Fruit fly (Drosophila melanogaster): Measurements from ENCODE around the gene Rap1.

Rap1 gene

DNA sequence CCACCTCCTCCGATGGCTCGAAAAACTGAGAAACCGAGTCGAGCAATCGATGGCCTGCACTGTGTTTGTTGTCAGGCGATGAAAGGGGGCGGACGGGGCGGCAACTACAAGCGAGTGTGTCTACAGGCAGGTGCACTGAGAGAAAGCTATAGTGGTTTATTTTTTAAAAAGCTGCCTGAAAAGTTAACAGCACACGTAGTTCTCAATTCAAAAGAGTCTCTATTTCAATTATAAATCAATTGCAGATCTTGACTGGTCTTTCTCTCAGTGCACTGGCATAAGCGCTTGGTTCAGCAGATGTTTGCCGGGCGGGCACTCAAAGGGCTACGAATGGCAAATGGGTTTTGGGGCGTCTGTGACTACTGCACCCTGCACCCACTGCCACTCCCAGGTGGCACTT, 18.7 kb upstream of the Rap1 start (continued):
- peak; percentile 25 for TF ChIP-seq dmrt99B (tag; optimal IDR thresholded peaks at IDR 0.05)
- peak; percentile 24 for TF ChIP-seq BtbVII (GFP tag; optimal IDR thresholded peaks at IDR 0.05)
- TF ChIP-seq CG31224 (GFP tag; IDR thresholded peaks at IDR 0.05), result peak; percentile 55; the same call in 1 of the 2 replicates
- no peak for TF ChIP-seq CG7987 (GFP tag; optimal IDR thresholded peaks at IDR 0.05)
- peak; percentile 44 for TF ChIP-seq CG15514 (GFP tag; optimal IDR thresholded peaks at IDR 0.05)
- TF ChIP-seq E2f1 (GFP tag; IDR thresholded peaks at IDR 0.05), result 0 out of 2 replicates have a peak, but pooled peaks have one; percentile 21
- TF ChIP-seq CG4820 (GFP tag; optimal IDR thresholded peaks at IDR 0.05), result peak; percentile 25
- peak; percentile 72 for TF ChIP-seq ranshi (GFP tag; IDR thresholded peaks at IDR 0.05)
- TF ChIP-seq E2f2 (GFP tag; IDR thresholded peaks at IDR 0.05), result peak; percentile 14; the same call in 1 of the 2 replicates
- TF ChIP-seq CG12769 (tag; optimal IDR thresholded peaks at IDR 0.05), result no peak
- no peak for TF ChIP-seq hbn (GFP tag; IDR thresholded peaks at IDR 0.05; ENCODE audit: partially characterized antibody)
- no peak for TF ChIP-seq Lim3 (GFP tag; IDR thresholded peaks at IDR 0.05)
- no peak for TF ChIP-seq CG13424 (tag; optimal IDR thresholded peaks at IDR 0.05)
- no peak for TF ChIP-seq CG9876 (GFP tag; optimal IDR thresholded peaks at IDR 0.05)
- TF ChIP-seq esg (GFP tag; conservative IDR thresholded peaks at IDR 0.05), result peak; percentile 27; the same call in 1 of the 2 replicates
- TF ChIP-seq CG11723 (GFP tag; optimal IDR thresholded peaks at IDR 0.05), result no peak
- peak; percentile 18 for TF ChIP-seq Dad (GFP tag; optimal IDR thresholded peaks at IDR 0.05)
- TF ChIP-seq chn (GFP tag; optimal IDR thresholded peaks at IDR 0.05), result no peak
- no peak for TF ChIP-seq D19B (GFP tag; optimal IDR thresholded peaks at IDR 0.05)
- peak; percentile 13 for TF ChIP-seq CG1603 (tag; optimal IDR thresholded peaks at IDR 0.05)
- TF ChIP-seq CG14441 (GFP tag; IDR thresholded peaks at IDR 0.05), result peak; percentile 73
- peak; percentile 62; the same call in 1 of the 2 replicates for TF ChIP-seq HLH3B (GFP tag; IDR thresholded peaks at IDR 0.05)
- no peak for TF ChIP-seq schlank (tag; optimal IDR thresholded peaks at IDR 0.05)
- peak; percentile 44; the same call in 1 of the 2 replicates for TF ChIP-seq klu (GFP tag; IDR thresholded peaks at IDR 0.05)
- peak; percentile 30; the same call in 1 of the 2 replicates for TF ChIP-seq Awh (GFP tag; IDR thresholded peaks at IDR 0.05)
- TF ChIP-seq dimm (GFP tag; IDR thresholded peaks at IDR 0.05), result 0 out of 2 replicates have a peak, but pooled peaks have one; percentile 19
- TF ChIP-seq CG10979 (tag; optimal IDR thresholded peaks at IDR 0.05), result peak; percentile 16
- peak; percentile 33 for TF ChIP-seq fd96Cb (tag; optimal IDR thresholded peaks at IDR 0.05)
- no peak for TF ChIP-seq CG14710 (tag; optimal IDR thresholded peaks at IDR 0.05)
- peak; percentile 59 for TF ChIP-seq CG11504 (tag; optimal IDR thresholded peaks at IDR 0.05)
- TF ChIP-seq pum (GFP tag; optimal IDR thresholded peaks at IDR 0.05), result no peak
- TF ChIP-seq CG9215 (GFP tag; IDR thresholded peaks at IDR 0.05), result peak; percentile 6; the same call in 1 of the 2 replicates
- TF ChIP-seq stc (GFP tag; IDR thresholded peaks at IDR 0.05), result peak; percentile 53
- peak; percentile 39; the same call in 1 of the 2 replicates for TF ChIP-seq CG6689 (GFP tag; IDR thresholded peaks at IDR 0.05)
- 0 out of 2 replicates have a peak, but pooled peaks have one; percentile 3 for TF ChIP-seq H2.0 (GFP tag; IDR thresholded peaks at IDR 0.05)
- TF ChIP-seq CG11695 (GFP tag; IDR thresholded peaks at IDR 0.05), result 0 out of 3 replicates have a peak, but pooled peaks have one; percentile 41
- peak; percentile 60 for TF ChIP-seq row (GFP tag; IDR thresholded peaks at IDR 0.05)
- no peak for TF ChIP-seq ato (GFP tag; IDR thresholded peaks at IDR 0.05; ENCODE audit: partially characterized antibody)
- TF ChIP-seq Six4 (GFP tag; optimal IDR thresholded peaks at IDR 0.05), result no peak
- peak; percentile 62 for TF ChIP-seq Ptx1 (GFP tag; IDR thresholded peaks at IDR 0.05)
- peak; percentile 23 for TF ChIP-seq CG5245 (GFP tag; optimal IDR thresholded peaks at IDR 0.05)
- 0 out of 3 replicates have a peak, but pooled peaks have one; percentile 22 for TF ChIP-seq CG14050 (GFP tag; IDR thresholded peaks at IDR 0.05)
- no peak for TF ChIP-seq yki (optimal IDR thresholded peaks at IDR 0.05)
- TF ChIP-seq ttk (GFP tag; IDR thresholded peaks at IDR 0.05), result peak; percentile 50; the same call in 1 of the 2 replicates
- peak; percentile 17 for TF ChIP-seq CG17829 (tag; optimal IDR thresholded peaks at IDR 0.05)
- peak; percentile 67; the same call in 1 of the 3 replicates for TF ChIP-seq CG11456 (GFP tag; IDR thresholded peaks at IDR 0.05)
- 0 out of 2 replicates have a peak, but pooled peaks have one; percentile 26 for TF ChIP-seq CG1024 (GFP tag; IDR thresholded peaks at IDR 0.05)
- TF ChIP-seq Nf-YC (tag; optimal IDR thresholded peaks at IDR 0.05), result no peak
- TF ChIP-seq CG13624 (GFP tag; optimal IDR thresholded peaks at IDR 0.05), result no peak
- peak; percentile 54 for TF ChIP-seq Nf-YA (GFP tag; IDR thresholded peaks at IDR 0.05)
- peak; percentile 46 for TF ChIP-seq CG12071 (GFP tag; optimal IDR thresholded peaks at IDR 0.05)

Measured in whole organism, embryonic.